Worm (Caenorhabditis elegans): ENCODE measurements around the gene wht-5.

- TF ChIP-seq zag-1 (tag; optimal IDR thresholded peaks at IDR 0.05) (no peak), hif-1 (tag; optimal IDR thresholded peaks at IDR 0.05) (no peak), fos-1 (tag; optimal IDR thresholded peaks at IDR 0.05) (no peak), R02D3.7 (tag; optimal IDR thresholded peaks at IDR 0.05) (no peak), nhr-11 (tag; optimal IDR thresholded peaks at IDR 0.05) (no peak), spr-1 (tag; optimal IDR thresholded peaks at IDR 0.05) (no peak)
These were observed 22.6 kb downstream of the wht-5 start for ce11 chrIV:12359979-12360378.

Data from whole organism, L4 larva.